Worm (Caenorhabditis elegans) whole organism, L1 larva: Measurements from ENCODE around the gene fbxc-50.

Source experiments
- fos-1 ChIP-seq: fragments of 150-350 bp; optimal IDR thresholded peaks from 2 replicates; lab custom pipeline; 2014; ENCODE audit warnings: missing biosample characterization, missing genetic modification characterization
- lsy-2 ChIP-seq, 2 experiments: fragments of 150-350 bp; optimal IDR thresholded peaks; 2 replicates each; lab custom pipeline; 2014; ENCODE audit warnings: missing biosample characterization in 2 of 2, missing genetic modification characterization in 2 of 2
- mab-9 ChIP-seq: fragments of 200-800 bp; sonication (Bioruptor generic); IDR thresholded peaks from 2 replicates; pipeline ENCODE4 v1.3.6; 2022; ENCODE audit warnings: missing genetic modification reagents, missing genetic modification characterization, missing compliant biosample characterization
- nhr-12 ChIP-seq: sonication (generic microtip); optimal IDR thresholded peaks from 2 replicates; lab custom pipeline; 2017; ENCODE audit warnings: missing biosample characterization, missing genetic modification characterization
- rnt-1 ChIP-seq: sonication (generic microtip); optimal IDR thresholded peaks from 2 replicates; lab custom pipeline; 2016; ENCODE audit warnings: mild to moderate bottlenecking, missing genetic modification characterization, moderate library complexity, missing compliant biosample characterization
- ztf-11 ChIP-seq, 2 experiments: sonication (generic microtip); optimal IDR thresholded peaks; 2 replicates each; lab custom pipeline; 2016 to 2017; ENCODE audit warnings: missing genetic modification characterization in 2 of 2, missing biosample characterization in 1 of 2, missing compliant biosample characterization in 1 of 2

DNA sequence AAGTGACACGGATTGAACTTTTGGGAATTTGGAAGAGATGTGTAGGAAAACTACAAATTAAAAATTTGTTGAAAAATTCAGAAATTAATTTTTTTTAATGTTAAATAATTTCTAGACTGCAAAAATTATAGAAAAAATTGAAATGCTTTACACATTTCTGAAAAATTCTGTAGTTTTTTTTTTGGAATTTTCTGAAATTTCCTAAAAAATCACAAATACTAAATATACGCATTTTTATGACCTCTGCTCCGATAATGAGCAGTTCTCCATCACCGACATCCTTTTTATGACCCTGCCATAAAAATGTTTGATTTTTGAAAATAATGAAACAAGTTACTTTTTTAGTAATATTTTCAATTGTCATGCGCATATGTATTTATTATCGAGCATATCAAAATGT, 3.2 kb downstream of the fbxc-50 start:
- no peak for TF ChIP-seq rnt-1 (tag; lab: Kevin White, UChicago)
- TF ChIP-seq mab-9: no peak
- TF ChIP-seq nhr-12 (tag; lab: Kevin White, UChicago): no peak
- no peak for TF ChIP-seq ztf-11 (tag; optimal IDR thresholded peaks at IDR 0.05; lab: Kevin White, UChicago)
- no peak for TF ChIP-seq lsy-2 (tag; optimal IDR thresholded peaks at IDR 0.05; lab: Kevin White, UChicago)
- no peak for TF ChIP-seq fos-1 (tag; lab: Kevin White, UChicago)
